Worm (Caenorhabditis elegans) whole organism, L3 larva: ENCODE measurements around the gene sri-69.

ENCODE experiments used
- R02D3.7 ChIP-seq: fragments of 150-350 bp; optimal IDR thresholded peaks from 2 replicates; lab custom pipeline; 2014; ENCODE audit warnings: missing biosample characterization, missing genetic modification characterization
- ZK546.5 ChIP-seq: sonication (generic microtip); optimal IDR thresholded peaks from 2 replicates; lab custom pipeline; 2017; ENCODE audit warnings: missing biosample characterization, missing genetic modification characterization
- aly-2 ChIP-seq: fragments of 150-350 bp; optimal IDR thresholded peaks from 2 replicates; lab custom pipeline; 2014; ENCODE audit warnings: missing biosample characterization, missing genetic modification characterization
- ama-1 ChIP-seq: fragments of 150-350 bp; optimal IDR thresholded peaks from 2 replicates; lab custom pipeline; 2018
- ceh-16 ChIP-seq: sonication (generic microtip); optimal IDR thresholded peaks from 2 replicates; lab custom pipeline; 2017; ENCODE audit warnings: missing biosample characterization, missing genetic modification characterization
- ceh-28 ChIP-seq: fragments of 150-350 bp; optimal IDR thresholded peaks from 2 replicates; lab custom pipeline; 2014; ENCODE audit warnings: missing biosample characterization, missing genetic modification reagents, missing genetic modification characterization
- ceh-82 ChIP-seq: fragments of 150-350 bp; optimal IDR thresholded peaks from 2 replicates; lab custom pipeline; 2014; ENCODE audit warnings: missing biosample characterization, missing genetic modification characterization
- ceh-9 ChIP-seq: sonication (generic microtip); optimal IDR thresholded peaks from 2 replicates; lab custom pipeline; 2018; ENCODE audit warnings: missing biosample characterization, missing genetic modification characterization
- daf-12 ChIP-seq: fragments of 150-350 bp; optimal IDR thresholded peaks from 2 replicates; lab custom pipeline; 2014; ENCODE audit warnings: missing biosample characterization, missing genetic modification reagents, missing genetic modification characterization
- egl-27 ChIP-seq: sonication (generic microtip); optimal IDR thresholded peaks from 4 replicates; lab custom pipeline; 2017; ENCODE audit warnings: missing biosample characterization, missing genetic modification reagents, missing genetic modification characterization
- egl-5 ChIP-seq: fragments of 150-350 bp; optimal IDR thresholded peaks from 2 replicates; lab custom pipeline; 2017; ENCODE audit warnings: missing biosample characterization, missing genetic modification reagents, missing genetic modification characterization, inconsistent platforms
- elt-1 ChIP-seq: fragments of 150-350 bp; optimal IDR thresholded peaks from 2 replicates; lab custom pipeline; 2014; ENCODE audit warnings: missing biosample characterization, missing genetic modification characterization
- elt-2 ChIP-seq: sonication (generic microtip); optimal IDR thresholded peaks from 2 replicates; lab custom pipeline; 2016; ENCODE audit warnings: missing genetic modification reagents, mild to moderate bottlenecking, missing genetic modification characterization, missing compliant biosample characterization
- elt-3 ChIP-seq, 3 experiments: fragments of 150-350 bp in 1 of 3; sonication (generic microtip) in 2 of 3; optimal IDR thresholded peaks; 2 replicates in 2 of 3; 4 replicates in 1 of 3; lab custom pipeline; 2014 to 2017; ENCODE audit warnings: missing biosample characterization in 3 of 3, missing genetic modification characterization in 3 of 3
- fkh-10 ChIP-seq: sonication (generic microtip); optimal IDR thresholded peaks from 2 replicates; lab custom pipeline; 2017; ENCODE audit warnings: missing biosample characterization, missing genetic modification reagents, missing genetic modification characterization
- fkh-2 ChIP-seq: fragments of 150-350 bp; optimal IDR thresholded peaks from 2 replicates; lab custom pipeline; 2014; ENCODE audit warnings: missing biosample characterization, missing genetic modification reagents, missing genetic modification characterization
- fos-1 ChIP-seq: fragments of 150-350 bp; optimal IDR thresholded peaks from 2 replicates; lab custom pipeline; 2014; ENCODE audit warnings: missing biosample characterization, missing genetic modification characterization
- lin-39 ChIP-seq: fragments of 150-350 bp; optimal IDR thresholded peaks from 2 replicates; lab custom pipeline; 2018; ENCODE audit warnings: missing biosample characterization, missing genetic modification reagents, missing genetic modification characterization
- lsy-12 ChIP-seq: sonication (generic microtip); optimal IDR thresholded peaks from 2 replicates; lab custom pipeline; 2016; ENCODE audit warnings: mild to moderate bottlenecking, missing genetic modification characterization, missing compliant biosample characterization
- mdl-1 ChIP-seq: fragments of 150-350 bp; optimal IDR thresholded peaks from 2 replicates; lab custom pipeline; 2014; ENCODE audit warnings: missing biosample characterization, missing genetic modification characterization
- mml-1 ChIP-seq: fragments of 150-350 bp; sonication (generic microtip); optimal IDR thresholded peaks from 3 replicates; lab custom pipeline; 2014; ENCODE audit warnings: missing biosample characterization, missing genetic modification characterization
- nhr-11 ChIP-seq: fragments of 150-350 bp; optimal IDR thresholded peaks from 2 replicates; lab custom pipeline; 2014; ENCODE audit warnings: missing biosample characterization, missing genetic modification characterization
- nhr-23 ChIP-seq: fragments of 150-350 bp; optimal IDR thresholded peaks from 2 replicates; lab custom pipeline; 2014; ENCODE audit warnings: missing biosample characterization, missing genetic modification reagents, missing genetic modification characterization
- nhr-237 ChIP-seq: fragments of 150-350 bp; optimal IDR thresholded peaks from 2 replicates; lab custom pipeline; 2014; ENCODE audit warnings: missing biosample characterization, missing genetic modification characterization
- nhr-25 ChIP-seq: sonication (generic microtip); optimal IDR thresholded peaks from 2 replicates; lab custom pipeline; 2017; ENCODE audit warnings: missing biosample characterization, missing genetic modification characterization
- nhr-28 ChIP-seq: fragments of 150-350 bp; optimal IDR thresholded peaks from 2 replicates; lab custom pipeline; 2014; ENCODE audit warnings: missing biosample characterization, missing genetic modification characterization
- nhr-76 ChIP-seq: fragments of 150-350 bp; sonication (generic microtip); optimal IDR thresholded peaks from 5 replicates; lab custom pipeline; 2014; ENCODE audit warnings: missing biosample characterization, missing genetic modification characterization
- pha-4 ChIP-seq: fragments of 150-350 bp; optimal IDR thresholded peaks from 2 replicates; lab custom pipeline; 2014; ENCODE audit warnings: missing biosample characterization, missing genetic modification reagents, missing genetic modification characterization
- pqm-1 ChIP-seq: fragments of 150-350 bp; optimal IDR thresholded peaks from 2 replicates; lab custom pipeline; 2017; ENCODE audit warnings: missing biosample characterization, missing genetic modification characterization, inconsistent platforms
- sea-2 ChIP-seq: fragments of 150-350 bp; sonication (generic microtip); optimal IDR thresholded peaks from 4 replicates; lab custom pipeline; 2014; ENCODE audit warnings: missing biosample characterization, missing genetic modification reagents, missing genetic modification characterization
- skn-1 ChIP-seq: fragments of 150-350 bp; optimal IDR thresholded peaks from 2 replicates; lab custom pipeline; 2014; ENCODE audit warnings: missing biosample characterization, missing genetic modification characterization
- snpc-4 ChIP-seq: fragments of 150-350 bp; optimal IDR thresholded peaks from 2 replicates; lab custom pipeline; 2014; ENCODE audit warnings: missing biosample characterization, missing genetic modification characterization
- tbx-2 ChIP-seq: sonication (generic microtip); optimal IDR thresholded peaks from 2 replicates; lab custom pipeline; 2016; ENCODE audit warnings: mild to moderate bottlenecking, missing genetic modification characterization, missing compliant biosample characterization
- unc-39 ChIP-seq: sonication (generic microtip); optimal IDR thresholded peaks from 4 replicates; lab custom pipeline; 2017; ENCODE audit warnings: missing biosample characterization, missing genetic modification characterization
- unc-62 ChIP-seq: fragments of 150-350 bp; sonication (generic microtip); optimal IDR thresholded peaks from 4 replicates; lab custom pipeline; 2014; ENCODE audit warnings: missing biosample characterization, missing genetic modification reagents, missing genetic modification characterization
- zag-1 ChIP-seq: fragments of 150-350 bp; optimal IDR thresholded peaks from 2 replicates; lab custom pipeline; 2014; ENCODE audit warnings: missing biosample characterization, missing genetic modification characterization
- ztf-11 ChIP-seq: fragments of 150-350 bp; optimal IDR thresholded peaks from 2 replicates; lab custom pipeline; 2014; ENCODE audit warnings: missing biosample characterization, missing genetic modification characterization
- ztf-4 ChIP-seq: fragments of 150-350 bp; optimal IDR thresholded peaks from 2 replicates; lab custom pipeline; 2014; ENCODE audit warnings: missing biosample characterization, missing genetic modification characterization

sri-69 gene

ce11 chrV:17008302-17008701 lies at the start of gene sri-69:
TSS of gene sri-69 (minus strand) at chrV:17008402.
- TF ChIP-seq elt-1 (tag; lab: Kevin White, UChicago) (no peak), nhr-25 (tag; lab: Kevin White, UChicago) (no peak), pqm-1 (tag; lab: Kevin White, UChicago) (no peak), ama-1 (lab: Kevin White, UChicago) (no peak), ceh-28 (tag; lab: Kevin White, UChicago) (no peak), fkh-2 (tag; lab: Kevin White, UChicago) (no peak), egl-27 (no peak), R02D3.7 (tag; lab: Kevin White, UChicago) (no peak), zag-1 (tag; lab: Kevin White, UChicago) (no peak), elt-3 (tag; optimal IDR thresholded peaks at IDR 0.05; lab: Kevin White, UChicago) (no peak), ZK546.5 (tag; lab: Kevin White, UChicago) (no peak), skn-1 (tag; lab: Kevin White, UChicago) (no peak), sea-2 (GFP tag; lab: Kevin White, UChicago) (no peak), nhr-28 (tag; lab: Kevin White, UChicago) (no peak), nhr-23 (tag; lab: Kevin White, UChicago) (no peak), unc-39 (tag; lab: Kevin White, UChicago) (no peak), nhr-76 (no peak), ztf-11 (tag; lab: Kevin White, UChicago) (no peak), daf-12 (tag; lab: Kevin White, UChicago) (no peak), mml-1 (tag; lab: Kevin White, UChicago) (no peak)

- TF ChIP-seq lsy-12 (tag; lab: Kevin White, UChicago) (no peak), nhr-237 (no peak), nhr-11 (no peak), nhr-25 (tag; lab: Kevin White, UChicago) (no peak), pha-4 (tag; lab: Kevin White, UChicago) (no peak), nhr-28 (tag; lab: Kevin White, UChicago) (no peak), R02D3.7 (tag; lab: Kevin White, UChicago) (no peak), egl-5 (tag; lab: Kevin White, UChicago) (no peak), ceh-82 (no peak), ama-1 (lab: Kevin White, UChicago) (no peak), ceh-16 (tag; lab: Kevin White, UChicago) (no peak), lin-39 (tag; lab: Kevin White, UChicago) (no peak), elt-3 (tag; optimal IDR thresholded peaks at IDR 0.05; lab: Kevin White, UChicago) (no peak), ztf-4 (tag; lab: Kevin White, UChicago) (no peak), ztf-11 (tag; lab: Kevin White, UChicago) (no peak), unc-62 (GFP tag; lab: Kevin White, UChicago) (no peak), ceh-28 (tag; lab: Kevin White, UChicago) (no peak), fkh-10 (no peak), fkh-2 (tag; lab: Kevin White, UChicago) (no peak), nhr-76 (no peak)
Measured at ce11 chrV:17044500-17044899, 36.3 kb upstream of the sri-69 start, which contains the start of gene F28B1.2. TSS of gene F28B1.2 (plus strand) at chrV:17044800.

ce11 chrV:17042263-17042662 lies 34.1 kb upstream of the sri-69 start, which contains the start of gene hpo-33:
TSS of gene hpo-33 (plus strand) at chrV:17042563.
- TF ChIP-seq pha-4 (tag; lab: Kevin White, UChicago) (no peak), nhr-23 (tag; lab: Kevin White, UChicago) (no peak), lin-39 (tag; lab: Kevin White, UChicago) (no peak), ztf-11 (tag; lab: Kevin White, UChicago) (no peak), ceh-9 (tag; lab: Kevin White, UChicago) (no peak), R02D3.7 (tag; lab: Kevin White, UChicago) (no peak), ama-1 (lab: Kevin White, UChicago) (no peak), elt-2 (tag; lab: Kevin White, UChicago) (no peak), ztf-4 (tag; lab: Kevin White, UChicago) (no peak), mdl-1 (tag; lab: Kevin White, UChicago) (no peak), lsy-12 (tag; lab: Kevin White, UChicago) (no peak), ceh-16 (tag; lab: Kevin White, UChicago) (no peak), snpc-4 (tag; lab: Kevin White, UChicago) (no peak), fos-1 (tag; lab: Kevin White, UChicago) (no peak), egl-27 (no peak), tbx-2 (tag; lab: Kevin White, UChicago) (no peak), aly-2 (tag; lab: Kevin White, UChicago) (no peak), ceh-28 (tag; lab: Kevin White, UChicago) (no peak)
